Fruit fly (Drosophila melanogaster): ENCODE results near the gene CG5516.

DNA sequence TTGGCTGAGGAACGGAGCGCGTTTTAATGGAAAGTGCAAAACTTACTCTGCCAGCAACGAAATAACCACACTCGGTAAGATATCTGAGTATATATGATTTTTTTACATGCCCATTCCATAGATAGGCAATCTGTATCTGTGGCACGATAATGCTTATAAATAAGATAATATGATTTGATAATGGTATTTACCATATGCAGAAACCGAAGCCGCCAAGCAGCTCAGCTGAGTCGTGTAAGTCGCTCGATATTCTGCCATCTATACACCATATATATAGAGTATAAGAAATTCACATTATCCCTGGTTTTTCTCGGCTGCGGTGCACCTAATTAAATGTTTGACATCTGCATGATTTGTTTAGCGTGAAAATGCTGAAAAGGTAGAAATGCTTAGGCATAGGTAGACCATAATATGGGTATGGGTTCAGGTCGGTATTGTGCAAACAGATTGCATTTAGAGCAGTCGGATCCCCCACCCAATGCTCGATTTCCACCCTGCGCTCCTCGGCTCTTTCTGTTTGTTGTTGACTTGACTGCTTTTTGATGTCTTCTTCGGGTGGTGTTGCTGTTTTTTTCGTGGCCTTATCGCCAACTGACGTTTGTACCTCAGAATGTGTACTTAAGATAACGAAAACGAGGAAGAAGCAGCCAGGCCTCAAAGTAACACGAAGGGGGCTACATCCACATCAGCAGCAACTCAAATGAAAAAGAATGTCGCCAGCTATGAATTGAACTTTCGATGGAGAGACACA is 43.3 kb downstream of the CG5516 start:
- TF ChIP-seq CG8478 (optimal IDR thresholded peaks at IDR 0.05), result no peak
- TF ChIP-seq CTCF (optimal IDR thresholded peaks at IDR 0.05), result no peak

Data from S2 (cell line).